Fruit fly (Drosophila melanogaster): ENCODE measurements around the gene CG13921.

The CG13921 gene

dm6 chr3L:1735603-1736002, 11.1 kb upstream of the CG13921 start, which contains the start of gene Oseg4:
TSS of gene Oseg4 (minus strand) at chr3L:1735767.
- TF ChIP-seq Dll (optimal IDR thresholded peaks at IDR 0.05) (no peak), psq (optimal IDR thresholded peaks at IDR 0.05) (no peak), CG8478 (optimal IDR thresholded peaks at IDR 0.05) (no peak), pan (optimal IDR thresholded peaks at IDR 0.05) (no peak), EcR (GFP tag; optimal IDR thresholded peaks at IDR 0.05) (no peak), usp (GFP tag; optimal IDR thresholded peaks at IDR 0.05) (no peak)

- no peak for TF ChIP-seq usp (GFP tag; optimal IDR thresholded peaks at IDR 0.05)
- TF ChIP-seq EcR (GFP tag; optimal IDR thresholded peaks at IDR 0.05): no peak
- no peak for TF ChIP-seq CG8478 (optimal IDR thresholded peaks at IDR 0.05)
- TF ChIP-seq pan (optimal IDR thresholded peaks at IDR 0.05): no peak
- TF ChIP-seq psq (optimal IDR thresholded peaks at IDR 0.05): no peak
- TF ChIP-seq Dll (optimal IDR thresholded peaks at IDR 0.05): no peak
Observed at dm6 chr3L:1737898-1738322, 8.8 kb upstream of the CG13921 start, which contains the start of gene PIG-Wb. TSS of gene PIG-Wb (minus strand) at chr3L:1738106.

- no peak for TF ChIP-seq usp (GFP tag; optimal IDR thresholded peaks at IDR 0.05)
Observed at dm6 chr3L:1738375-1739328, 8.1 kb upstream of the CG13921 start, which contains the start of gene Gk2. TSS of gene Gk2 (plus strand) at chr3L:1738407.

dm6 chr3L:1739522-1740128, 7.1 kb upstream of the CG13921 start:
- no peak for TF ChIP-seq pan (optimal IDR thresholded peaks at IDR 0.05)
- no peak for TF ChIP-seq psq (optimal IDR thresholded peaks at IDR 0.05)
- no peak for TF ChIP-seq usp (GFP tag; optimal IDR thresholded peaks at IDR 0.05)
- no peak for TF ChIP-seq CG8478 (optimal IDR thresholded peaks at IDR 0.05)
- TF ChIP-seq EcR (GFP tag; optimal IDR thresholded peaks at IDR 0.05): no peak
- no peak for TF ChIP-seq Dll (optimal IDR thresholded peaks at IDR 0.05)

dm6 chr3L:1740129-1740975, 6.4 kb upstream of the CG13921 start:
- no peak for TF ChIP-seq EcR (GFP tag; optimal IDR thresholded peaks at IDR 0.05)

dm6 chr3L:1741107-1741506, 5.6 kb upstream of the CG13921 start:
- TF ChIP-seq Dll (optimal IDR thresholded peaks at IDR 0.05) (no peak), CG8478 (optimal IDR thresholded peaks at IDR 0.05) (no peak), psq (optimal IDR thresholded peaks at IDR 0.05) (no peak), EcR (GFP tag; optimal IDR thresholded peaks at IDR 0.05) (no peak), usp (GFP tag; optimal IDR thresholded peaks at IDR 0.05) (no peak), pan (optimal IDR thresholded peaks at IDR 0.05) (no peak)

- TF ChIP-seq Dll (optimal IDR thresholded peaks at IDR 0.05) (no peak), EcR (GFP tag; optimal IDR thresholded peaks at IDR 0.05) (no peak), usp (GFP tag; optimal IDR thresholded peaks at IDR 0.05) (no peak), CG8478 (optimal IDR thresholded peaks at IDR 0.05) (no peak), psq (optimal IDR thresholded peaks at IDR 0.05) (no peak), pan (optimal IDR thresholded peaks at IDR 0.05) (no peak)
Observed at dm6 chr3L:1741655-1742551, 4.8 kb upstream of the CG13921 start.

- TF ChIP-seq psq (optimal IDR thresholded peaks at IDR 0.05): no peak
- no peak for TF ChIP-seq EcR (GFP tag; optimal IDR thresholded peaks at IDR 0.05)
- TF ChIP-seq usp (GFP tag; optimal IDR thresholded peaks at IDR 0.05): no peak
- TF ChIP-seq Dll (optimal IDR thresholded peaks at IDR 0.05): no peak
- no peak for TF ChIP-seq pan (optimal IDR thresholded peaks at IDR 0.05)
Observed at dm6 chr3L:1742552-1743097, 4.1 kb upstream of the CG13921 start.

- TF ChIP-seq EcR (GFP tag; optimal IDR thresholded peaks at IDR 0.05): no peak
- TF ChIP-seq pan (optimal IDR thresholded peaks at IDR 0.05): no peak
- TF ChIP-seq psq (optimal IDR thresholded peaks at IDR 0.05): no peak
- no peak for TF ChIP-seq usp (GFP tag; optimal IDR thresholded peaks at IDR 0.05)
Observed at dm6 chr3L:1745432-1745831, 1.3 kb upstream of the CG13921 start.

dm6 chr3L:1748218-1748617, 1.5 kb downstream of the CG13921 start:
- no peak for TF ChIP-seq CG8478 (optimal IDR thresholded peaks at IDR 0.05)
- TF ChIP-seq EcR (GFP tag; optimal IDR thresholded peaks at IDR 0.05): no peak
- no peak for TF ChIP-seq usp (GFP tag; optimal IDR thresholded peaks at IDR 0.05)
- TF ChIP-seq pan (optimal IDR thresholded peaks at IDR 0.05): no peak
- TF ChIP-seq Dll (optimal IDR thresholded peaks at IDR 0.05): no peak
- no peak for TF ChIP-seq psq (optimal IDR thresholded peaks at IDR 0.05)

- TF ChIP-seq Dll (optimal IDR thresholded peaks at IDR 0.05) (no peak), CG8478 (optimal IDR thresholded peaks at IDR 0.05) (no peak), psq (optimal IDR thresholded peaks at IDR 0.05) (no peak), pan (optimal IDR thresholded peaks at IDR 0.05) (no peak), usp (GFP tag; optimal IDR thresholded peaks at IDR 0.05) (no peak), EcR (GFP tag; optimal IDR thresholded peaks at IDR 0.05) (no peak)
Observed at dm6 chr3L:1754262-1754661, 7.6 kb downstream of the CG13921 start.

Data from whole organism.